Worm (Caenorhabditis elegans) whole organism, L4/young adult: ENCODE measurements around the gene W02F12.2.

Experiments used
- W03F9.2 ChIP-seq: fragments of 150-350 bp; optimal IDR thresholded peaks from 2 replicates; lab custom pipeline; 2014; ENCODE audit warnings: missing biosample characterization, missing genetic modification characterization
- dao-5 ChIP-seq: sonication (generic microtip); optimal IDR thresholded peaks from 2 replicates; lab custom pipeline; 2016; ENCODE audit warnings: missing genotype, missing genetic modification characterization, moderate library complexity, missing compliant biosample characterization
- him-1 ChIP-seq: sonication (generic microtip); optimal IDR thresholded peaks from 2 replicates; lab custom pipeline; 2016; ENCODE audit warnings: missing genotype, missing genetic modification reagents, missing genetic modification characterization, missing compliant biosample characterization

DNA sequence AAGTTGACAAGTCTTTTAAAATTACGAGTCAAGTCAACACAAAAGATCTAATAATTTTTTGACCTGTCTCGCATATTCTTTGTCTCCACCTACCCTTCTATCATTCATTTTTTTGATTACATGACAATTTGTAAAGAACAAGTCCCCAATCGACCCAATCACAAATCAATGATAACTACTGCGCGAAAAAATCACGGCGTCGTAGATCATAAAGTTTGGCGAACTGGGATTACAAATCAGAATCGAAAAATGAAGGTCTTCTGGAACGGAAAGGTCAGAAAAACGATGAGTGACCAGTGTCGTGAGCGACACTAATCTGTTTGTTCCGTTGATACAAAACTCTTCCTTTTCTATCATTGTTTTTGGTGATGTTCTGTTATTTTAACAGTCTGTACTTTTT, 7.4 kb downstream of the W02F12.2 start:
- TF ChIP-seq him-1 (no peak), W03F9.2 (tag; lab: Kevin White, UChicago) (no peak), dao-5 (no peak)
